Fruit fly (Drosophila melanogaster) whole organism, wandering third instar larva: Measurements from ENCODE around the gene nSyb.
A peak's percentile ranks its signal among the peaks of the same experiment; 100 is the strongest.

Experiments used
- Abd-B ChIP-seq: fragments of >200 bp; optimal IDR thresholded peaks from 2 replicates; lab custom pipeline; 2017; ENCODE audit warnings: missing biosample characterization, missing genetic modification characterization
- CG32264 ChIP-seq: fragments of 200-800 bp; sonication (Bioruptor generic); optimal IDR thresholded peaks from 2 replicates; lab custom pipeline; 2016; ENCODE audit warnings: missing biosample characterization, missing genetic modification characterization
- CG9705 ChIP-seq: fragments of 200-800 bp; sonication (Bioruptor generic); optimal IDR thresholded peaks from 2 replicates; lab custom pipeline; 2018; ENCODE audit warnings: missing biosample characterization, mild to moderate bottlenecking, missing genetic modification characterization
- CrebA ChIP-seq: fragments of 200-800 bp; sonication (Bioruptor generic); optimal IDR thresholded peaks from 2 replicates; lab custom pipeline; 2016; ENCODE audit warnings: missing biosample characterization, mild to moderate bottlenecking, missing genetic modification characterization, borderline replicate concordance
- Dfd ChIP-seq: fragments of >200 bp; optimal IDR thresholded peaks from 2 replicates; lab custom pipeline; 2017; ENCODE audit warnings: missing biosample characterization, missing genetic modification characterization
- Dif ChIP-seq: fragments of 200-275, 200-300 bp; sonication (Bioruptor generic); optimal IDR thresholded peaks from 2 replicates; lab custom pipeline; 2018; ENCODE audit warnings: missing biosample characterization, missing genetic modification characterization; ENCODE audit not compliant: partially characterized antibody
- GATAd ChIP-seq: sonication (Bioruptor generic); optimal IDR thresholded peaks from 2 replicates; lab custom pipeline; 2016; ENCODE audit warnings: missing biosample characterization, missing genetic modification characterization
- HLH106 ChIP-seq: fragments of 200-800 bp; optimal IDR thresholded peaks from 3 replicates; lab custom pipeline; 2019; ENCODE audit warnings: missing biosample characterization, mild to moderate bottlenecking, missing genetic modification characterization, moderate library complexity
- Hnf4 ChIP-seq: fragments of 200-800 bp; sonication (Bioruptor generic); optimal IDR thresholded peaks from 2 replicates; lab custom pipeline; 2016; ENCODE audit warnings: missing biosample characterization, mild to moderate bottlenecking, missing genetic modification characterization
- Hr78 ChIP-seq: fragments of >200 bp; optimal IDR thresholded peaks from 2 replicates; lab custom pipeline; 2017; ENCODE audit warnings: missing biosample characterization, missing genetic modification characterization
- Hr83 ChIP-seq: fragments of 200-300 bp; sonication (Bioruptor generic); optimal IDR thresholded peaks from 2 replicates; lab custom pipeline; 2016; ENCODE audit warnings: missing biosample characterization, mild to moderate bottlenecking, missing genetic modification characterization, moderate library complexity; ENCODE audit not compliant: poor library complexity, severe bottlenecking
- Jra ChIP-seq: sonication (Bioruptor generic); optimal IDR thresholded peaks from 2 replicates; lab custom pipeline; 2016; ENCODE audit warnings: missing biosample characterization, missing genetic modification characterization
- Mio ChIP-seq: sonication (Bioruptor generic); optimal IDR thresholded peaks from 2 replicates; lab custom pipeline; 2016; ENCODE audit warnings: missing biosample characterization, missing genetic modification characterization
- Myc ChIP-seq: fragments of >200 bp; optimal IDR thresholded peaks from 2 replicates; lab custom pipeline; 2017
- N ChIP-seq: fragments of >200 bp; optimal IDR thresholded peaks from 2 replicates; lab custom pipeline; 2018; ENCODE audit warnings: missing biosample characterization, missing external identifiers, missing genetic modification characterization
- OdsH ChIP-seq: fragments of 200-800 bp; sonication (Bioruptor generic); optimal IDR thresholded peaks from 2 replicates; lab custom pipeline; 2016; ENCODE audit warnings: missing biosample characterization, mild to moderate bottlenecking, missing genetic modification characterization
- Rel ChIP-seq, 2 experiments: fragments of 200-800 bp; sonication (Bioruptor generic) in 1 of 2; optimal IDR thresholded peaks; 2 replicates in 1 of 2; 3 replicates in 1 of 2; lab custom pipeline; 2016 to 2019; ENCODE audit warnings: mild to moderate bottlenecking in 2 of 2, missing biosample characterization in 2 of 2, missing genetic modification characterization in 2 of 2, moderate library complexity in 1 of 2
- Sp1 ChIP-seq: fragments of 200-800 bp; sonication (Bioruptor generic); optimal IDR thresholded peaks from 3 replicates; lab custom pipeline; 2019; ENCODE audit warnings: missing biosample characterization, mild to moderate bottlenecking, missing genetic modification characterization, moderate library complexity
- Vsx2 ChIP-seq: fragments of 200-300, 225-300 bp; sonication (Bioruptor generic); optimal IDR thresholded peaks from 2 replicates; lab custom pipeline; 2018; ENCODE audit warnings: missing biosample characterization, missing genetic modification characterization; ENCODE audit not compliant: partially characterized antibody
- br ChIP-seq: fragments of 200-800 bp; sonication (Bioruptor generic); optimal IDR thresholded peaks from 2 replicates; lab custom pipeline; 2016; ENCODE audit warnings: missing biosample characterization, missing genetic modification characterization
- brk ChIP-seq: fragments of 200-800 bp; sonication (Bioruptor generic); optimal IDR thresholded peaks from 2 replicates; lab custom pipeline; 2016; ENCODE audit warnings: missing biosample characterization, mild to moderate bottlenecking, missing genetic modification characterization
- dl ChIP-seq, 2 experiments: fragments of 175-275, 200-275 bp in 1 of 2; fragments of 200-275 bp in 1 of 2; sonication (Bioruptor generic); optimal IDR thresholded peaks; lab custom pipeline; 2018; ENCODE audit warnings: mild to moderate bottlenecking in 2 of 2, missing biosample characterization in 2 of 2, missing genetic modification characterization in 2 of 2, moderate library complexity in 2 of 2; ENCODE audit not compliant: partially characterized antibody in 2 of 2, insufficient read depth in 1 of 2
- dmrt93B ChIP-seq: fragments of 200-800 bp; sonication (Bioruptor generic); optimal IDR thresholded peaks from 2 replicates; lab custom pipeline; 2018; ENCODE audit warnings: missing biosample characterization, mild to moderate bottlenecking, missing genetic modification characterization
- dsf ChIP-seq: sonication (Bioruptor generic); optimal IDR thresholded peaks from 2 replicates; lab custom pipeline; 2016; ENCODE audit warnings: missing biosample characterization, missing genetic modification characterization, borderline replicate concordance
- ey ChIP-seq: fragments of 200-800 bp; sonication (Bioruptor generic); optimal IDR thresholded peaks from 2 replicates; lab custom pipeline; 2016; ENCODE audit warnings: missing biosample characterization, missing genetic modification characterization
- foxo ChIP-seq, 2 experiments: fragments of 200-800 bp; sonication (Bioruptor generic); optimal IDR thresholded peaks; 2 replicates in 1 of 2; 3 replicates in 1 of 2; lab custom pipeline; 2016 to 2017; ENCODE audit warnings: missing biosample characterization in 2 of 2, missing genetic modification characterization in 2 of 2
- fru ChIP-seq: fragments of 200-800 bp; sonication (Bioruptor generic); optimal IDR thresholded peaks from 3 replicates; lab custom pipeline; 2016; ENCODE audit warnings: missing biosample characterization, mild to moderate bottlenecking, missing genetic modification characterization
- h ChIP-seq: fragments of 200-800 bp; sonication (Bioruptor generic); optimal IDR thresholded peaks from 3 replicates; lab custom pipeline; 2016; ENCODE audit warnings: missing biosample characterization, mild to moderate bottlenecking, missing genetic modification characterization
- jim ChIP-seq: fragments of 175-275, 200-325 bp; sonication (Bioruptor generic); optimal IDR thresholded peaks from 2 replicates; lab custom pipeline; 2016; ENCODE audit warnings: missing biosample characterization, mild to moderate bottlenecking, missing genetic modification characterization
- lola ChIP-seq: fragments of >200 bp; optimal IDR thresholded peaks from 2 replicates; lab custom pipeline; 2017; ENCODE audit warnings: missing biosample characterization, missing genetic modification characterization
- pan ChIP-seq: fragments of >200 bp; optimal IDR thresholded peaks from 2 replicates; lab custom pipeline; 2017
- psq ChIP-seq: fragments of 200-800 bp; sonication (Bioruptor generic); optimal IDR thresholded peaks from 3 replicates; lab custom pipeline; 2017; ENCODE audit warnings: missing biosample characterization, mild to moderate bottlenecking, missing genetic modification characterization, moderate library complexity
- rgr ChIP-seq: fragments of 200-800 bp; sonication (Bioruptor generic); optimal IDR thresholded peaks from 3 replicates; lab custom pipeline; 2016; ENCODE audit warnings: missing biosample characterization, mild to moderate bottlenecking, missing genetic modification characterization
- sage ChIP-seq: fragments of 200-800 bp; sonication (Bioruptor generic); optimal IDR thresholded peaks from 2 replicates; lab custom pipeline; 2016; ENCODE audit warnings: missing biosample characterization, mild to moderate bottlenecking, missing genetic modification characterization
- sv ChIP-seq: fragments of 200-800 bp; sonication (Bioruptor generic); optimal IDR thresholded peaks from 3 replicates; lab custom pipeline; 2016; ENCODE audit warnings: missing biosample characterization, missing genetic modification characterization
- tai ChIP-seq: sonication (Bioruptor generic); optimal IDR thresholded peaks from 2 replicates; lab custom pipeline; 2016; ENCODE audit warnings: missing biosample characterization, missing genetic modification characterization
- usp ChIP-seq: fragments of >200 bp; optimal IDR thresholded peaks from 2 replicates; lab custom pipeline; 2017; ENCODE audit warnings: missing biosample characterization, missing genetic modification characterization
- woc ChIP-seq: sonication (Bioruptor generic); optimal IDR thresholded peaks from 2 replicates; lab custom pipeline; 2016; ENCODE audit warnings: missing biosample characterization, mild to moderate bottlenecking, missing genetic modification characterization

Gene nSyb

dm6 chr3L:1670008-1670407 lies 32.5 kb upstream of the nSyb start, which contains the start of gene RabX5:
Gene RabX5, minus strand, starts transcription at chr3L:1670108.
- TF ChIP-seq brk (no peak), Myc (lab: Kevin White, UChicago) (no peak)
- TF ChIP-seq, all 38 proteins: peak for 0

DNA sequence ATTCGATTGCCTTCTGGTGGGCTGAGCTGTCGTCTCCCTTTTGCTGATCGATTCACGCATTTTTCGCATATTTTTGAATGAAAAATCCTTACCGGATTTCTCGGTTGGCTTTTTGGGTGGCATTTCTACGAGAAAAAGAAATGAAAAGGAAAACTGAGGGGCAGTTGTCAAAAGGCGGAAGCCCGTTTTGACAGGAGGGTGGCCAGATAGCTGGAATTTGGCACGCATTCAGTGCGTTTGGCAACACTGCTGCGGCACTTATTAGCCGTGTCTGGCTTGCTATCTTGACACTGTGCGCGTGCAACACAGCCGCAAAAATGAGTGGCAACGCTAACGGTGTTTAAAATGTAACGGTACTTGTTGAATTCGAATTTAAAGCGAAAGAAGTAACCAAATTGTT lies 31.0 kb upstream of the nSyb start, which contains the start of gene RpL23A:
RpL23A (minus strand) TSS at position 151 of the 400 bp plus-strand sequence.
- TF ChIP-seq woc (GFP tag; lab: Kevin White, UChicago) (peak; percentile 32), h (peak; percentile 92), tai (GFP tag; lab: Kevin White, UChicago) (no peak), Sp1 (GFP tag; lab: Kevin White, UChicago) (peak; percentile 89), HLH106 (peak; percentile 89), Jra (GFP tag; lab: Kevin White, UChicago) (peak; percentile 56), usp (no peak), dl (GFP tag; optimal IDR thresholded peaks at IDR 0.05; lab: Kevin White, UChicago; ENCODE audit: insufficient read depth in 1 of 2, partially characterized antibody in 2 of 2) (peak; percentile 4 to 13), N (GFP tag; lab: Kevin White, UChicago) (no peak), Abd-B (GFP tag; lab: Kevin White, UChicago) (no peak), OdsH (peak; percentile 88), jim (GFP tag; lab: Kevin White, UChicago) (peak; percentile 64), br (GFP tag; lab: Kevin White, UChicago) (peak; percentile 93), CG9705 (GFP tag; lab: Kevin White, UChicago) (peak; percentile 94), Mio (GFP tag; lab: Kevin White, UChicago) (peak; percentile 80), ey (peak; percentile 81), Dif (peak; percentile 59), Rel (GFP tag; optimal IDR thresholded peaks at IDR 0.05; lab: Kevin White, UChicago) (no peak), Rel (tag; optimal IDR thresholded peaks at IDR 0.05; lab: Kevin White, UChicago) (peak; percentile 70), Vsx2 (GFP tag; lab: Kevin White, UChicago) (peak; percentile 93), fru (peak; percentile 89), psq (GFP tag; lab: Kevin White, UChicago) (peak; percentile 84), rgr (peak; percentile 96), pan (lab: Kevin White, UChicago) (no peak), CrebA (GFP tag; lab: Kevin White, UChicago) (no peak), dsf (peak; percentile 53), sv (GFP tag; lab: Kevin White, UChicago) (peak; percentile 95), sage (GFP tag; lab: Kevin White, UChicago) (peak; percentile 6), Hr78 (GFP tag; lab: Kevin White, UChicago) (no peak), CG32264 (peak; percentile 77), lola (GFP tag; lab: Kevin White, UChicago) (no peak), brk (no peak), dmrt93B (GFP tag; lab: Kevin White, UChicago) (peak; percentile 96), foxo (GFP tag; optimal IDR thresholded peaks at IDR 0.05; lab: Kevin White, UChicago) (peak in 1 of 2 experiments; percentile 91), Hnf4 (no peak), GATAd (peak; percentile 48), Hr83 (GFP tag; lab: Kevin White, UChicago) (peak; percentile 97), Myc (lab: Kevin White, UChicago) (peak; percentile 8), Dfd (GFP tag; lab: Kevin White, UChicago) (no peak)

dm6 chr3L:1667423-1667822 lies 29.9 kb upstream of the nSyb start:
- TF ChIP-seq N (GFP tag; lab: Kevin White, UChicago) (no peak), Hnf4 (no peak), sv (GFP tag; lab: Kevin White, UChicago) (no peak), Hr83 (GFP tag; lab: Kevin White, UChicago) (no peak), dsf (no peak), Rel (GFP tag; optimal IDR thresholded peaks at IDR 0.05; lab: Kevin White, UChicago) (no peak), Rel (tag; optimal IDR thresholded peaks at IDR 0.05; lab: Kevin White, UChicago) (no peak), OdsH (no peak), Vsx2 (GFP tag; lab: Kevin White, UChicago) (no peak)
